Worm (Caenorhabditis elegans) whole organism, mixed stage, embryonic: Measurements from ENCODE around the gene lsm-5.
A peak's percentile ranks its signal among the peaks of the same experiment; 100 is the strongest.

Experiments
- M03D4.4 ChIP-seq: sonication (generic microtip); optimal IDR thresholded peaks from 2 replicates; lab custom pipeline; 2017; ENCODE audit warnings: mild to moderate bottlenecking, missing genetic modification characterization, missing compliant biosample characterization
- bed-3 ChIP-seq: fragments of 200-800 bp; sonication (Bioruptor generic); optimal IDR thresholded peaks from 3 replicates; lab custom pipeline; 2018; ENCODE audit warnings: mild to moderate bottlenecking, missing genetic modification characterization, moderate library complexity, missing compliant biosample characterization
- blmp-1 ChIP-seq: fragments of 150-350 bp; optimal IDR thresholded peaks from 2 replicates; lab custom pipeline; 2014; ENCODE audit warnings: missing biosample characterization, missing genetic modification characterization
- ceh-39 ChIP-seq: fragments of 150-350 bp; optimal IDR thresholded peaks from 2 replicates; lab custom pipeline; 2014; ENCODE audit warnings: missing biosample characterization, missing genetic modification characterization
- ceh-43 ChIP-seq: fragments of 200-800 bp; sonication (Bioruptor generic); optimal IDR thresholded peaks from 2 replicates; lab custom pipeline; 2018; ENCODE audit warnings: mild to moderate bottlenecking, missing genetic modification characterization, moderate library complexity, missing compliant biosample characterization
- ceh-83 ChIP-seq: fragments of 200-800 bp; sonication (Bioruptor generic); optimal IDR thresholded peaks from 2 replicates; lab custom pipeline; 2018; ENCODE audit warnings: mild to moderate bottlenecking, missing genetic modification characterization, missing compliant biosample characterization
- ces-1 ChIP-seq: fragments of 150-350 bp; optimal IDR thresholded peaks from 2 replicates; lab custom pipeline; 2014; ENCODE audit warnings: missing biosample characterization, missing genetic modification reagents, missing genetic modification characterization
- cnd-1 ChIP-seq: fragments of 200-800 bp; sonication (Bioruptor generic); optimal IDR thresholded peaks from 2 replicates; lab custom pipeline; 2018; ENCODE audit warnings: mild to moderate bottlenecking, missing genetic modification characterization, missing compliant biosample characterization
- drap-1 ChIP-seq: fragments of 200-800 bp; sonication (Bioruptor generic); optimal IDR thresholded peaks from 3 replicates; lab custom pipeline; 2018; ENCODE audit warnings: mild to moderate bottlenecking, missing genetic modification characterization, missing compliant biosample characterization
- elt-1 ChIP-seq: sonication (generic microtip); optimal IDR thresholded peaks from 2 replicates; lab custom pipeline; 2017; ENCODE audit warnings: missing genetic modification characterization, mild to moderate bottlenecking, missing compliant biosample characterization, antibody characterized with exemption, moderate library complexity, borderline replicate concordance; ENCODE audit not compliant: insufficient read depth
- elt-3 ChIP-seq: fragments of 150-350 bp; optimal IDR thresholded peaks from 2 replicates; lab custom pipeline; 2014; ENCODE audit warnings: missing biosample characterization, missing genetic modification characterization
- flh-1 ChIP-seq: fragments of 200-800 bp; sonication (Bioruptor generic); optimal IDR thresholded peaks from 2 replicates; lab custom pipeline; 2018; ENCODE audit warnings: mild to moderate bottlenecking, missing genetic modification characterization, moderate library complexity, missing compliant biosample characterization
- ham-2 ChIP-seq: fragments of 200-800 bp; sonication (Bioruptor generic); optimal IDR thresholded peaks from 2 replicates; lab custom pipeline; 2018; ENCODE audit warnings: mild to moderate bottlenecking, missing genetic modification characterization, missing compliant biosample characterization
- hlh-1 ChIP-seq: fragments of 150-350 bp; optimal IDR thresholded peaks from 2 replicates; lab custom pipeline; 2014; ENCODE audit warnings: missing biosample characterization, missing genetic modification reagents, missing genetic modification characterization
- lin-13 ChIP-seq: fragments of 150-350 bp; optimal IDR thresholded peaks from 2 replicates; lab custom pipeline; 2014; ENCODE audit warnings: missing biosample characterization, missing genetic modification characterization
- lin-32 ChIP-seq: fragments of 200-800 bp; sonication (Bioruptor generic); optimal IDR thresholded peaks from 2 replicates; lab custom pipeline; 2018; ENCODE audit warnings: mild to moderate bottlenecking, missing genetic modification characterization, missing compliant biosample characterization
- lsy-2 ChIP-seq: fragments of 150-350 bp; optimal IDR thresholded peaks from 2 replicates; lab custom pipeline; 2014; ENCODE audit warnings: missing biosample characterization, missing genetic modification characterization
- mab-5 ChIP-seq: fragments of 150-350 bp; optimal IDR thresholded peaks from 2 replicates; lab custom pipeline; 2014; ENCODE audit warnings: missing biosample characterization, missing genetic modification characterization
- mep-1 ChIP-seq: fragments of 150-350 bp; optimal IDR thresholded peaks from 2 replicates; lab custom pipeline; 2017; ENCODE audit warnings: missing biosample characterization, missing genetic modification reagents, missing genetic modification characterization, inconsistent platforms
- mls-2 ChIP-seq: sonication (generic microtip); optimal IDR thresholded peaks from 2 replicates; lab custom pipeline; 2016; ENCODE audit warnings: mild to moderate bottlenecking, missing genetic modification characterization, moderate library complexity, missing compliant biosample characterization
- nhr-12 ChIP-seq: fragments of 150-350 bp; optimal IDR thresholded peaks from 2 replicates; lab custom pipeline; 2014; ENCODE audit warnings: missing biosample characterization, missing genetic modification characterization
- nhr-2 ChIP-seq: fragments of 150-350 bp; optimal IDR thresholded peaks from 2 replicates; lab custom pipeline; 2014; ENCODE audit warnings: missing biosample characterization, missing genetic modification characterization
- nhr-237 ChIP-seq: fragments of 150-350 bp; optimal IDR thresholded peaks from 2 replicates; lab custom pipeline; 2014; ENCODE audit warnings: missing biosample characterization, missing genetic modification characterization
- nhr-28 ChIP-seq: fragments of 150-350 bp; optimal IDR thresholded peaks from 2 replicates; lab custom pipeline; 2014; ENCODE audit warnings: missing biosample characterization, missing genetic modification characterization
- nhr-76 ChIP-seq: sonication (generic microtip); optimal IDR thresholded peaks from 2 replicates; lab custom pipeline; 2017; ENCODE audit warnings: missing biosample characterization, missing genetic modification characterization
- pha-4 ChIP-seq: fragments of 150-350 bp; optimal IDR thresholded peaks from 2 replicates; lab custom pipeline; 2018; ENCODE audit warnings: missing biosample characterization, missing genetic modification reagents, missing genetic modification characterization
- sem-2 ChIP-seq: fragments of 200-800 bp; sonication (Bioruptor generic); optimal IDR thresholded peaks from 2 replicates; lab custom pipeline; 2018; ENCODE audit warnings: mild to moderate bottlenecking, missing genetic modification characterization, missing compliant biosample characterization
- snpc-4 ChIP-seq: fragments of 150-350 bp; optimal IDR thresholded peaks from 2 replicates; lab custom pipeline; 2014; ENCODE audit warnings: missing biosample characterization, missing genetic modification characterization
- sptf-1 ChIP-seq: sonication (generic microtip); optimal IDR thresholded peaks from 2 replicates; lab custom pipeline; 2017; ENCODE audit warnings: mild to moderate bottlenecking, missing genetic modification characterization, moderate library complexity, missing compliant biosample characterization
- tbx-8 ChIP-seq: fragments of 200-800 bp; sonication (Bioruptor generic); optimal IDR thresholded peaks from 2 replicates; lab custom pipeline; 2018; ENCODE audit warnings: mild to moderate bottlenecking, missing genetic modification characterization, moderate library complexity, missing compliant biosample characterization
- unc-120 ChIP-seq: sonication (generic microtip); optimal IDR thresholded peaks from 2 replicates; lab custom pipeline; 2017; ENCODE audit warnings: missing genetic modification characterization, missing compliant biosample characterization; ENCODE audit not compliant: poor library complexity, severe bottlenecking
- unc-39 ChIP-seq: fragments of 150-350 bp; optimal IDR thresholded peaks from 2 replicates; lab custom pipeline; 2014; ENCODE audit warnings: missing biosample characterization, missing genetic modification characterization
- unc-62 ChIP-seq: fragments of 150-350 bp; optimal IDR thresholded peaks from 2 replicates; lab custom pipeline; 2014; ENCODE audit warnings: missing biosample characterization, missing genetic modification reagents, missing genetic modification characterization
- zip-8 ChIP-seq: fragments of 150-350 bp; optimal IDR thresholded peaks from 2 replicates; lab custom pipeline; 2014; ENCODE audit warnings: missing biosample characterization, missing genetic modification characterization
- ztf-11 ChIP-seq: fragments of 150-350 bp; optimal IDR thresholded peaks from 2 replicates; lab custom pipeline; 2014; ENCODE audit warnings: missing biosample characterization, missing genetic modification characterization

The lsm-5 gene

ce11 chrV:15553869-15554268 lies 16.3 kb upstream of the lsm-5 start:
- TF ChIP-seq mep-1 (no peak), ceh-39 (tag; lab: Kevin White, UChicago) (no peak), nhr-2 (tag; lab: Kevin White, UChicago) (no peak), hlh-1 (tag; lab: Kevin White, UChicago) (peak; percentile 18), blmp-1 (no peak), ceh-83 (GFP tag; lab: Kevin White, UChicago) (no peak), mab-5 (tag; lab: Kevin White, UChicago) (no peak), snpc-4 (tag; lab: Kevin White, UChicago) (no peak), ceh-43 (GFP tag; lab: Kevin White, UChicago) (no peak), pha-4 (tag; lab: Kevin White, UChicago) (no peak), lsy-2 (tag; lab: Kevin White, UChicago) (no peak), unc-39 (tag; lab: Kevin White, UChicago) (no peak), cnd-1 (tag; lab: Kevin White, UChicago) (peak; percentile 51), nhr-28 (tag; lab: Kevin White, UChicago) (no peak), zip-8 (tag; lab: Kevin White, UChicago) (no peak), nhr-76 (tag; lab: Kevin White, UChicago) (no peak), nhr-237 (tag; lab: Kevin White, UChicago) (no peak), elt-1 (tag; lab: Kevin White, UChicago) (no peak), sem-2 (GFP tag; lab: Kevin White, UChicago) (peak; percentile 27), flh-1 (no peak), elt-3 (tag; lab: Kevin White, UChicago) (no peak), ces-1 (GFP tag; lab: Kevin White, UChicago) (no peak), lin-32 (GFP tag; lab: Kevin White, UChicago) (peak; percentile 15), nhr-12 (tag; lab: Kevin White, UChicago) (no peak), lin-13 (tag; lab: Kevin White, UChicago) (no peak), ztf-11 (tag; lab: Kevin White, UChicago) (no peak), unc-62 (no peak), mls-2 (tag; lab: Kevin White, UChicago) (peak; percentile 38), tbx-8 (no peak), M03D4.4 (tag; lab: Kevin White, UChicago) (peak; percentile 55), drap-1 (GFP tag; lab: Kevin White, UChicago) (peak; percentile 83), bed-3 (GFP tag; lab: Kevin White, UChicago) (peak; percentile 41), sptf-1 (peak; percentile 69), unc-120 (tag; lab: Kevin White, UChicago) (no peak), ham-2 (GFP tag; lab: Kevin White, UChicago) (peak; percentile 15)

ce11 chrV:15559047-15559446 lies 11.1 kb upstream of the lsm-5 start, which contains the start of gene acr-18:
acr-18 (minus strand) TSS chrV:15559147.
- TF ChIP-seq lin-13 (tag; lab: Kevin White, UChicago), result no peak
- no peak for TF ChIP-seq hlh-1 (tag; lab: Kevin White, UChicago)
- TF ChIP-seq ceh-39 (tag; lab: Kevin White, UChicago), result no peak
- no peak for TF ChIP-seq lin-32 (GFP tag; lab: Kevin White, UChicago)
- no peak for TF ChIP-seq elt-1 (tag; lab: Kevin White, UChicago)
- no peak for TF ChIP-seq zip-8 (tag; lab: Kevin White, UChicago)
- TF ChIP-seq ces-1 (GFP tag; lab: Kevin White, UChicago), result no peak
- TF ChIP-seq snpc-4 (tag; lab: Kevin White, UChicago), result no peak
- TF ChIP-seq ham-2 (GFP tag; lab: Kevin White, UChicago), result no peak
- TF ChIP-seq nhr-12 (tag; lab: Kevin White, UChicago), result no peak
- TF ChIP-seq sem-2 (GFP tag; lab: Kevin White, UChicago), result no peak
- TF ChIP-seq elt-3 (tag; lab: Kevin White, UChicago), result no peak
- TF ChIP-seq pha-4 (tag; lab: Kevin White, UChicago), result no peak
- no peak for TF ChIP-seq nhr-2 (tag; lab: Kevin White, UChicago)
- no peak for TF ChIP-seq drap-1 (GFP tag; lab: Kevin White, UChicago)
- TF ChIP-seq ceh-83 (GFP tag; lab: Kevin White, UChicago), result no peak
- TF ChIP-seq flh-1, result no peak
- TF ChIP-seq cnd-1 (tag; lab: Kevin White, UChicago), result no peak

ce11 chrV:15559729-15560128 lies 10.5 kb upstream of the lsm-5 start:
- TF ChIP-seq nhr-237 (tag; lab: Kevin White, UChicago) (no peak), lin-13 (tag; lab: Kevin White, UChicago) (no peak), hlh-1 (tag; lab: Kevin White, UChicago) (no peak), ham-2 (GFP tag; lab: Kevin White, UChicago) (no peak), bed-3 (GFP tag; lab: Kevin White, UChicago) (no peak), lin-32 (GFP tag; lab: Kevin White, UChicago) (no peak), ceh-39 (tag; lab: Kevin White, UChicago) (no peak), zip-8 (tag; lab: Kevin White, UChicago) (no peak), ztf-11 (tag; lab: Kevin White, UChicago) (no peak), M03D4.4 (tag; lab: Kevin White, UChicago) (no peak), ceh-43 (GFP tag; lab: Kevin White, UChicago) (no peak), cnd-1 (tag; lab: Kevin White, UChicago) (no peak), tbx-8 (no peak), mab-5 (tag; lab: Kevin White, UChicago) (no peak), ceh-83 (GFP tag; lab: Kevin White, UChicago) (no peak), nhr-12 (tag; lab: Kevin White, UChicago) (no peak)
